Fruit fly (Drosophila melanogaster): Measurements from ENCODE around the gene CG12316.

CG12316 gene

dm6 chr3L:15103988-15104848, 32.5 kb downstream of the CG12316 start:
- peak; percentile 34; the same call in 1 of the 3 replicates for TF ChIP-seq Opbp (GFP tag; IDR thresholded peaks at IDR 0.05; ENCODE audit: partially characterized antibody)
- TF ChIP-seq CG6689 (GFP tag; IDR thresholded peaks at IDR 0.05), result no peak
- 0 out of 2 replicates have a peak, but pooled peaks have one; percentile 46 for TF ChIP-seq chm (GFP tag; IDR thresholded peaks at IDR 0.05)
- TF ChIP-seq CG9727 (GFP tag; optimal IDR thresholded peaks at IDR 0.05), result no peak
- TF ChIP-seq Sin3A (optimal IDR thresholded peaks at IDR 0.05), result no peak
- TF ChIP-seq D19B (GFP tag; optimal IDR thresholded peaks at IDR 0.05), result no peak
- peak; percentile 36; the same call in 1 of the 2 replicates for TF ChIP-seq onecut (GFP tag; IDR thresholded peaks at IDR 0.05)
- TF ChIP-seq CG6175 (GFP tag; IDR thresholded peaks at IDR 0.05), result no peak
- peak; percentile 48 for TF ChIP-seq CG3163 (GFP tag; optimal IDR thresholded peaks at IDR 0.05)
- no peak for TF ChIP-seq Vsx1 (GFP tag; optimal IDR thresholded peaks at IDR 0.05)
- TF ChIP-seq crol (GFP tag; IDR thresholded peaks at IDR 0.05), result peak; percentile 99
- 0 out of 4 replicates have a peak, but pooled peaks have one; percentile 48 for TF ChIP-seq Dll (GFP tag; IDR thresholded peaks at IDR 0.05; ENCODE audit: partially characterized antibody)
- TF ChIP-seq ci (GFP tag; IDR thresholded peaks at IDR 0.05), result peak; percentile 43; the same call in 1 of the 3 replicates
- peak; percentile 12 for TF ChIP-seq CG9876 (GFP tag; optimal IDR thresholded peaks at IDR 0.05)
- no peak for TF ChIP-seq CG2712 (tag; optimal IDR thresholded peaks at IDR 0.05)
- TF ChIP-seq kni (GFP tag; optimal IDR thresholded peaks at IDR 0.05), result peak; percentile 45
- peak; percentile 71 for TF ChIP-seq Ets65A (GFP tag)
- peak; percentile 10; the same call in 1 of the 2 replicates for TF ChIP-seq amos (GFP tag; IDR thresholded peaks at IDR 0.05; ENCODE audit: partially characterized antibody)
- no peak for TF ChIP-seq Dad (GFP tag; optimal IDR thresholded peaks at IDR 0.05)
- no peak for TF ChIP-seq CG18476 (GFP tag; optimal IDR thresholded peaks at IDR 0.05)
- peak; percentile 14 for TF ChIP-seq Hmr (GFP tag; optimal IDR thresholded peaks at IDR 0.05)
- no peak for TF ChIP-seq disco-r (GFP tag; optimal IDR thresholded peaks at IDR 0.05)
- TF ChIP-seq Atf6 (GFP tag; IDR thresholded peaks at IDR 0.05), result no peak
- peak; percentile 41; the same call in 1 of the 3 replicates for TF ChIP-seq z (GFP tag; IDR thresholded peaks at IDR 0.05)
- peak in 1 of 2 experiments; percentile 28 for TF ChIP-seq bsh (GFP tag; optimal IDR thresholded peaks at IDR 0.05)
- 0 out of 2 replicates have a peak, but pooled peaks have one; percentile 14 for TF ChIP-seq CG42726 (GFP tag; IDR thresholded peaks at IDR 0.05; ENCODE audit: partially characterized antibody)
- TF ChIP-seq hb (GFP tag; IDR thresholded peaks at IDR 0.05; ENCODE audit: partially characterized antibody), result no peak
- TF ChIP-seq HLH54F (GFP tag; optimal IDR thresholded peaks at IDR 0.05), result no peak
- no peak for TF ChIP-seq lilli (GFP tag; optimal IDR thresholded peaks at IDR 0.05)
- TF ChIP-seq ac (GFP tag; optimal IDR thresholded peaks at IDR 0.05), result no peak
- TF ChIP-seq lbe (GFP tag; optimal IDR thresholded peaks at IDR 0.05), result peak; percentile 8
- no peak for TF ChIP-seq fru (optimal IDR thresholded peaks at IDR 0.05)
- no peak for TF ChIP-seq Lpt (GFP tag; optimal IDR thresholded peaks at IDR 0.05)
- peak; percentile 60 for TF ChIP-seq Deaf1 (tag; optimal IDR thresholded peaks at IDR 0.05)
- peak; percentile 75 for TF ChIP-seq CG6854 (GFP tag; optimal IDR thresholded peaks at IDR 0.05)
- TF ChIP-seq cwo (GFP tag; optimal IDR thresholded peaks at IDR 0.05), result peak; percentile 87
- no peak for TF ChIP-seq CG14710 (tag; optimal IDR thresholded peaks at IDR 0.05)
- 0 out of 2 replicates have a peak, but pooled peaks have one; percentile 3 for TF ChIP-seq Rx (GFP tag; IDR thresholded peaks at IDR 0.05)
- 0 out of 2 replicates have a peak, but pooled peaks have one; percentile 18 for TF ChIP-seq MBD-R2 (GFP tag; IDR thresholded peaks at IDR 0.05)
- peak; percentile 92 for TF ChIP-seq cg (GFP tag; optimal IDR thresholded peaks at IDR 0.05)
- no peak for TF ChIP-seq Fer3 (tag; optimal IDR thresholded peaks at IDR 0.05)
- peak; percentile 12 for TF ChIP-seq Hey (tag; optimal IDR thresholded peaks at IDR 0.05)
- TF ChIP-seq zfh1 (GFP tag; IDR thresholded peaks at IDR 0.05), result no peak
- TF ChIP-seq seq (GFP tag; IDR thresholded peaks at IDR 0.05), result 0 out of 2 replicates have a peak, but pooled peaks have one; percentile 10
- peak; percentile 14 for TF ChIP-seq CG10431 (GFP tag; optimal IDR thresholded peaks at IDR 0.05)
- TF ChIP-seq Abd-B (GFP tag; optimal IDR thresholded peaks at IDR 0.05), result peak; percentile 55
- no peak for TF ChIP-seq Hmx (GFP tag; optimal IDR thresholded peaks at IDR 0.05)
- TF ChIP-seq CG8478 (optimal IDR thresholded peaks at IDR 0.05), result peak; percentile 87
- no peak for TF ChIP-seq CG3407 (GFP tag; optimal IDR thresholded peaks at IDR 0.05)
